Worm (Caenorhabditis elegans): ENCODE results near the gene F20D12.7.

The F20D12.7 gene

ce11 chrIV:7909455-7910141 lies 29.1 kb downstream of the F20D12.7 start (continued):
- no peak for TF ChIP-seq jun-1 (tag; optimal IDR thresholded peaks at IDR 0.05)
- no peak for TF ChIP-seq ceh-82 (tag; optimal IDR thresholded peaks at IDR 0.05)

ce11 chrIV:7906643-7907042 lies 32.1 kb downstream of the F20D12.7 start:
- TF ChIP-seq mef-2 (tag; optimal IDR thresholded peaks at IDR 0.05) (no peak), efl-1 (optimal IDR thresholded peaks at IDR 0.05) (no peak), efl-1 (GFP tag; optimal IDR thresholded peaks at IDR 0.05 in 1 of 2) (peak in 1 of 2 experiments; percentile 91)

ce11 chrIV:7903359-7903758 lies 35.4 kb downstream of the F20D12.7 start, which contains the start of gene C49H3.6:
Gene C49H3.6 (plus strand): TSS chrIV:7903738.
- no peak for TF ChIP-seq unc-86 (tag; optimal IDR thresholded peaks at IDR 0.05)
- peak; percentile 3 for TF ChIP-seq lir-3 (tag; optimal IDR thresholded peaks at IDR 0.05; ENCODE audit: poor library complexity)
- no peak for TF ChIP-seq elt-3 (tag; optimal IDR thresholded peaks at IDR 0.05)
- no peak for TF ChIP-seq vab-15 (tag; optimal IDR thresholded peaks at IDR 0.05)
- no peak for TF ChIP-seq unc-62 (GFP tag; optimal IDR thresholded peaks at IDR 0.05)
- TF ChIP-seq alr-1 (tag; optimal IDR thresholded peaks at IDR 0.05; ENCODE audit: borderline replicate concordance): no peak
- TF ChIP-seq mep-1 (tag; optimal IDR thresholded peaks at IDR 0.05): peak; percentile 38
- peak; percentile 24 to 26 for TF ChIP-seq efl-1 (optimal IDR thresholded peaks at IDR 0.05)
- TF ChIP-seq efl-1 (GFP tag; optimal IDR thresholded peaks at IDR 0.05 in 1 of 2): no peak
- no peak for TF ChIP-seq ceh-90 (tag; optimal IDR thresholded peaks at IDR 0.05)
- TF ChIP-seq fkh-10 (GFP tag; optimal IDR thresholded peaks at IDR 0.05): peak; percentile 2
- no peak for TF ChIP-seq tlp-1 (tag; optimal IDR thresholded peaks at IDR 0.05)
- TF ChIP-seq aly-2 (tag; optimal IDR thresholded peaks at IDR 0.05): no peak
- TF ChIP-seq hlh-17 (GFP tag; optimal IDR thresholded peaks at IDR 0.05; ENCODE audit: borderline replicate concordance): no peak
- TF ChIP-seq rnt-1 (tag; optimal IDR thresholded peaks at IDR 0.05): peak; percentile 42
- TF ChIP-seq lin-13 (GFP tag; optimal IDR thresholded peaks at IDR 0.05): no peak
- TF ChIP-seq snu-23 (GFP tag; optimal IDR thresholded peaks at IDR 0.05): peak; percentile 47
- peak; percentile 79 for TF ChIP-seq lin-14 (GFP tag; optimal IDR thresholded peaks at IDR 0.05)
- no peak for TF ChIP-seq grh-1 (GFP tag; IDR thresholded peaks at IDR 0.05)
- no peak for TF ChIP-seq snpc-4 (tag; optimal IDR thresholded peaks at IDR 0.05)
- TF ChIP-seq nhr-20 (tag; optimal IDR thresholded peaks at IDR 0.05): peak; percentile 17
- no peak for TF ChIP-seq pax-3 (tag; optimal IDR thresholded peaks at IDR 0.05)
- TF ChIP-seq efl-3 (GFP tag; optimal IDR thresholded peaks at IDR 0.05): no peak
- no peak for TF ChIP-seq skn-1 (tag; optimal IDR thresholded peaks at IDR 0.05)
- TF ChIP-seq mab-9 (GFP tag; IDR thresholded peaks at IDR 0.05): no peak
- no peak for TF ChIP-seq lin-15B (tag; optimal IDR thresholded peaks at IDR 0.05)
- TF ChIP-seq nhr-77 (tag; optimal IDR thresholded peaks at IDR 0.05): no peak
- TF ChIP-seq zip-4 (GFP tag; optimal IDR thresholded peaks at IDR 0.05): no peak
- TF ChIP-seq mdl-1 (tag; optimal IDR thresholded peaks at IDR 0.05): peak in 1 of 2 experiments; percentile 21
- TF ChIP-seq lin-39 (tag; optimal IDR thresholded peaks at IDR 0.05): no peak
- TF ChIP-seq dpl-1 (GFP tag; optimal IDR thresholded peaks at IDR 0.05): peak in 1 of 3 experiments; percentile 18
- TF ChIP-seq nhr-12 (tag; optimal IDR thresholded peaks at IDR 0.05): no peak
- no peak for TF ChIP-seq ztf-11 (tag; optimal IDR thresholded peaks at IDR 0.05)
- TF ChIP-seq nhr-90 (tag; optimal IDR thresholded peaks at IDR 0.05; ENCODE audit: poor library complexity): no peak
- TF ChIP-seq fos-1 (tag; optimal IDR thresholded peaks at IDR 0.05): no peak
- TF ChIP-seq ets-5 (GFP tag; IDR thresholded peaks at IDR 0.05): no peak
- TF ChIP-seq unc-98 (GFP tag; IDR thresholded peaks at IDR 0.05): no peak
- 0 out of 2 replicates have a peak, but pooled peaks have one; percentile 24 for TF ChIP-seq ceh-88 (GFP tag; IDR thresholded peaks at IDR 0.05)
- no peak for TF ChIP-seq zag-1 (tag; optimal IDR thresholded peaks at IDR 0.05)
- peak; percentile 40 for TF ChIP-seq swsn-7 (tag; optimal IDR thresholded peaks at IDR 0.05)
- peak; percentile 6 for TF ChIP-seq tbx-2 (tag; optimal IDR thresholded peaks at IDR 0.05)
- TF ChIP-seq isw-1 (GFP tag; IDR thresholded peaks at IDR 0.05): peak; percentile 18; the same call in 1 of the 2 replicates
- TF ChIP-seq sox-4 (tag; optimal IDR thresholded peaks at IDR 0.05): no peak
- TF ChIP-seq jun-1 (tag; optimal IDR thresholded peaks at IDR 0.05): no peak
- TF ChIP-seq nhr-11 (tag; optimal IDR thresholded peaks at IDR 0.05): no peak
- peak; percentile 55 for TF ChIP-seq nhr-71 (tag; optimal IDR thresholded peaks at IDR 0.05)

Data from whole organism, L1 larva.